Worm (Caenorhabditis elegans) whole organism, late embryonic: Measurements from ENCODE around the gene T01B7.9.

Experiments
- C38D4.7 ChIP-seq: fragments of 200-800 bp; sonication (Bioruptor generic); optimal IDR thresholded peaks from 2 replicates; lab custom pipeline; 2018; ENCODE audit warnings: mild to moderate bottlenecking, missing genetic modification characterization, moderate library complexity, missing compliant biosample characterization
- F13H6.1 ChIP-seq: sonication (generic microtip); optimal IDR thresholded peaks from 2 replicates; lab custom pipeline; 2016; ENCODE audit warnings: missing genetic modification characterization, missing compliant biosample characterization
- K02D7.2 ChIP-seq: sonication (generic microtip); optimal IDR thresholded peaks from 2 replicates; lab custom pipeline; 2017; ENCODE audit warnings: mild to moderate bottlenecking, missing genetic modification characterization, missing compliant biosample characterization
- K09A11.1 ChIP-seq: sonication (generic microtip); optimal IDR thresholded peaks from 2 replicates; lab custom pipeline; 2017; ENCODE audit warnings: antibody characterized with exemption, mild to moderate bottlenecking, missing genetic modification characterization, missing compliant biosample characterization; ENCODE audit not compliant: insufficient read depth
- T23F11.4 ChIP-seq: fragments of 200-800 bp; sonication (Bioruptor generic); optimal IDR thresholded peaks from 2 replicates; lab custom pipeline; 2018; ENCODE audit warnings: mild to moderate bottlenecking, missing genetic modification characterization, missing compliant biosample characterization
- ahr-1 ChIP-seq: sonication (generic microtip); optimal IDR thresholded peaks from 2 replicates; lab custom pipeline; 2016; ENCODE audit warnings: missing genetic modification characterization, missing compliant biosample characterization
- ama-1 ChIP-seq: fragments of 150-350 bp; optimal IDR thresholded peaks from 2 replicates; lab custom pipeline; 2014
- ceh-14 ChIP-seq: sonication (generic microtip); optimal IDR thresholded peaks from 2 replicates; lab custom pipeline; 2016; ENCODE audit warnings: missing genotype, missing genetic modification characterization, missing compliant biosample characterization
- ceh-2 ChIP-seq: sonication (generic microtip); optimal IDR thresholded peaks from 2 replicates; lab custom pipeline; 2016; ENCODE audit warnings: missing genotype, missing genetic modification characterization, missing compliant biosample characterization
- ceh-24 ChIP-seq: sonication (generic microtip); optimal IDR thresholded peaks from 2 replicates; lab custom pipeline; 2016; ENCODE audit warnings: mild to moderate bottlenecking, missing genetic modification characterization, missing compliant biosample characterization
- ceh-31 ChIP-seq: sonication (generic microtip); optimal IDR thresholded peaks from 2 replicates; lab custom pipeline; 2016; ENCODE audit warnings: missing genetic modification characterization, missing compliant biosample characterization
- ceh-34 ChIP-seq: sonication (generic microtip); optimal IDR thresholded peaks from 2 replicates; lab custom pipeline; 2016; ENCODE audit warnings: mild to moderate bottlenecking, missing genetic modification characterization, missing compliant biosample characterization
- ceh-45 ChIP-seq: fragments of 200-800 bp; sonication (Bioruptor generic); IDR thresholded peaks from 2 replicates; pipeline ENCODE4 v1.3.6; 2022; ENCODE audit warnings: missing genetic modification reagents, missing genetic modification characterization, missing compliant biosample characterization
- dve-1 ChIP-seq: sonication (generic microtip); optimal IDR thresholded peaks from 2 replicates; lab custom pipeline; 2017; ENCODE audit warnings: antibody characterized with exemption, mild to moderate bottlenecking, missing genetic modification characterization, missing compliant biosample characterization
- elt-2 ChIP-seq: sonication (generic microtip); optimal IDR thresholded peaks from 2 replicates; lab custom pipeline; 2016; ENCODE audit warnings: missing genetic modification reagents, missing genetic modification characterization, missing compliant biosample characterization
- elt-4 ChIP-seq: sonication (generic microtip); optimal IDR thresholded peaks from 2 replicates; lab custom pipeline; 2016; ENCODE audit warnings: missing genetic modification characterization, missing compliant biosample characterization
- eyg-1 ChIP-seq: sonication (generic microtip); optimal IDR thresholded peaks from 2 replicates; lab custom pipeline; 2016; ENCODE audit warnings: missing genotype, missing genetic modification characterization, missing compliant biosample characterization
- hlh-15 ChIP-seq: sonication (generic microtip); optimal IDR thresholded peaks from 2 replicates; lab custom pipeline; 2016; ENCODE audit warnings: missing genetic modification characterization, missing compliant biosample characterization
- hlh-6 ChIP-seq: sonication (generic microtip); optimal IDR thresholded peaks from 2 replicates; lab custom pipeline; 2016; ENCODE audit warnings: missing genotype, missing genetic modification characterization, missing compliant biosample characterization
- lim-6 ChIP-seq: sonication (generic microtip); optimal IDR thresholded peaks from 2 replicates; lab custom pipeline; 2016; ENCODE audit warnings: missing genetic modification characterization, missing compliant biosample characterization
- lin-11 ChIP-seq: fragments of 200-800 bp; sonication (Bioruptor generic); optimal IDR thresholded peaks from 2 replicates; lab custom pipeline; 2018; ENCODE audit warnings: mild to moderate bottlenecking, missing genetic modification characterization, missing compliant biosample characterization
- nfya-1 ChIP-seq: sonication (generic microtip); optimal IDR thresholded peaks from 2 replicates; lab custom pipeline; 2017; ENCODE audit warnings: missing genetic modification characterization, mild to moderate bottlenecking, missing compliant biosample characterization, antibody characterized with exemption, moderate library complexity
- nhr-232 ChIP-seq: sonication (generic microtip); optimal IDR thresholded peaks from 2 replicates; lab custom pipeline; 2016; ENCODE audit warnings: missing genetic modification characterization, missing compliant biosample characterization
- pag-3 ChIP-seq: sonication (generic microtip); optimal IDR thresholded peaks from 2 replicates; lab custom pipeline; 2016; ENCODE audit warnings: missing compliant biosample characterization, missing genetic modification characterization, borderline replicate concordance
- pha-2 ChIP-seq: sonication (generic microtip); optimal IDR thresholded peaks from 2 replicates; lab custom pipeline; 2017; ENCODE audit warnings: mild to moderate bottlenecking, missing genetic modification characterization, missing compliant biosample characterization
- pros-1 ChIP-seq: fragments of 150-350 bp; optimal IDR thresholded peaks from 2 replicates; lab custom pipeline; 2014; ENCODE audit warnings: missing biosample characterization, missing genetic modification reagents, missing genetic modification characterization
- sox-2 ChIP-seq: fragments of 200-800 bp; sonication (Bioruptor generic); IDR thresholded peaks from 2 replicates; pipeline ENCODE4 v1.3.6; 2022; ENCODE audit warnings: missing genetic modification reagents, missing genetic modification characterization, missing compliant biosample characterization
- tbx-2 ChIP-seq: sonication (generic microtip); optimal IDR thresholded peaks from 2 replicates; lab custom pipeline; 2016; ENCODE audit warnings: missing genetic modification characterization, missing compliant biosample characterization
- ttx-3 ChIP-seq: sonication (generic microtip); optimal IDR thresholded peaks from 2 replicates; lab custom pipeline; 2016; ENCODE audit warnings: missing genetic modification reagents, missing genetic modification characterization, missing compliant biosample characterization
- unc-42 ChIP-seq: sonication (generic microtip); optimal IDR thresholded peaks from 2 replicates; lab custom pipeline; 2016; ENCODE audit warnings: missing genotype, missing genetic modification characterization, missing compliant biosample characterization
- unc-55 ChIP-seq: sonication (generic microtip); optimal IDR thresholded peaks from 2 replicates; lab custom pipeline; 2017; ENCODE audit warnings: missing biosample characterization, missing genetic modification reagents, missing genetic modification characterization
- unc-86 ChIP-seq: sonication (generic microtip); optimal IDR thresholded peaks from 2 replicates; lab custom pipeline; 2016; ENCODE audit warnings: missing genetic modification characterization, missing compliant biosample characterization
- zip-5 ChIP-seq: sonication (generic microtip); optimal IDR thresholded peaks from 2 replicates; lab custom pipeline; 2016; ENCODE audit warnings: missing genetic modification characterization, missing compliant biosample characterization
- ztf-16 ChIP-seq: sonication (generic microtip); optimal IDR thresholded peaks from 2 replicates; lab custom pipeline; 2017; ENCODE audit warnings: missing genetic modification characterization, missing compliant biosample characterization

The T01B7.9 gene

ce11 chrII:8721955-8722524, 4.6 kb downstream of the T01B7.9 start, which contains the start of gene trcs-2:
Gene trcs-2 (plus strand): TSS chrII:8722474.
- TF ChIP-seq lim-6 (no peak), dve-1 (no peak), ceh-45 (GFP tag; lab: Robert Waterston, UW) (no peak), zip-5 (tag; lab: Kevin White, UChicago) (no peak), pag-3 (no peak), ahr-1 (tag; lab: Kevin White, UChicago) (no peak), T23F11.4 (no peak), hlh-6 (tag; lab: Kevin White, UChicago) (no peak), elt-2 (tag; lab: Kevin White, UChicago) (no peak), unc-55 (GFP tag; lab: Kevin White, UChicago) (no peak), ama-1 (lab: Kevin White, UChicago) (no peak), eyg-1 (tag; lab: Kevin White, UChicago) (no peak), hlh-15 (tag; lab: Kevin White, UChicago) (no peak), tbx-2 (tag; lab: Kevin White, UChicago) (no peak), pros-1 (tag; lab: Kevin White, UChicago) (no peak), pha-2 (tag; lab: Kevin White, UChicago) (no peak), F13H6.1 (no peak), ztf-16 (tag; lab: Kevin White, UChicago) (no peak), sox-2 (GFP tag; lab: Robert Waterston, UW) (no peak), lin-11 (tag; lab: Kevin White, UChicago) (no peak)

- TF ChIP-seq C38D4.7 (GFP tag; lab: Kevin White, UChicago) (no peak), dve-1 (no peak)
Measured at ce11 chrII:8717579-8717978, 9.0 kb downstream of the T01B7.9 start.

DNA sequence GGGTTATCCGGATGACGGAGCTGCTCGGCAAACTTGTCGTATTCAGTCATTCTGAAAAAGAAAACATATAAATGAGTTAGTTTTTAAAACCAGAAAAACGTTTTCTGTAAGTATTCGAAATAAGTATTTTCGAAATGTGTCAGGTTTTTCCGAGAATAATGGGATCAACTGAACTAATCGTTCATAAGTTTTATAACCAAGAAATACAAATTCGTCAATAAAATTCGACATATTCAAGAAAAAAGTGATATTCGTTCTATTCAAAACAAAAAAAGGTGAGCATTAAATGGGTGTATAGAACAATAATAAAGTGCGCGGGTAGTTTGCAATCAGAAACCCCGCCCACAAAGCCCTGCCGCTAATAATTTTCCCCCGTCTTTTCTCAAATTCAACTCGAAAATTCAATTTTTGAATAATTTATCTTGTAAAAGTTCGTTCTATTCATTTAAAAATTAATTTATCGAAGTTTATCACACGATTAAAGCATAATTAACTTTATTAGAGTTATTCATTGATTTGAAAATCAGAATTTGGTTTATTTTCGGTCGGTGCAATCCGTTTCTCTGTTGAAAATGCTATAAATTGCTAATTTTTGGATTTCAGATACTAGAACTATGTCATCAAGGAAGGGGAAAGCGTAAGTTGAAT, 10.2 kb downstream of the T01B7.9 start, which contains the start of the genes cyn-11 and T01B7.5:
Gene cyn-11, minus strand, starts transcription at position 51 of the 648 bp plus-strand sequence.
Gene T01B7.5, plus strand, starts transcription at position 598 of the 648 bp plus-strand sequence.
- TF ChIP-seq eyg-1 (tag; lab: Kevin White, UChicago): peak; percentile 46
- TF ChIP-seq ceh-31 (tag; lab: Kevin White, UChicago): peak; percentile 18
- TF ChIP-seq tbx-2 (tag; lab: Kevin White, UChicago): peak; percentile 45
- no peak for TF ChIP-seq nhr-232 (tag; lab: Kevin White, UChicago)
- TF ChIP-seq ttx-3: peak; percentile 25
- no peak for TF ChIP-seq K02D7.2 (tag; lab: Kevin White, UChicago)
- TF ChIP-seq ceh-2: peak; percentile 22
- TF ChIP-seq ceh-24: no peak
- TF ChIP-seq pros-1 (tag; lab: Kevin White, UChicago): no peak
- peak; percentile 20 for TF ChIP-seq ceh-14 (tag; lab: Kevin White, UChicago)
- TF ChIP-seq unc-42 (tag; lab: Kevin White, UChicago): peak; percentile 73
- TF ChIP-seq nfya-1 (tag; lab: Kevin White, UChicago): peak; percentile 27
- TF ChIP-seq ama-1 (lab: Kevin White, UChicago): no peak
- TF ChIP-seq ceh-34 (tag; lab: Kevin White, UChicago): peak; percentile 6
- peak; percentile 41 for TF ChIP-seq unc-86
- TF ChIP-seq elt-2 (tag; lab: Kevin White, UChicago): peak; percentile 63
- TF ChIP-seq K09A11.1 (tag; lab: Kevin White, UChicago): peak; percentile 70
- TF ChIP-seq elt-4 (tag; lab: Kevin White, UChicago): no peak
- TF ChIP-seq C38D4.7 (GFP tag; lab: Kevin White, UChicago): no peak

ce11 chrII:8714913-8715447, 11.6 kb downstream of the T01B7.9 start, which contains the start of the genes rab-21 and T01B7.13:
Gene rab-21 (minus strand): TSS chrII:8715013.
Gene T01B7.13 (plus strand): TSS chrII:8715397.
- TF ChIP-seq zip-5 (tag; lab: Kevin White, UChicago): no peak
- no peak for TF ChIP-seq ama-1 (lab: Kevin White, UChicago)
- TF ChIP-seq unc-86: no peak
- no peak for TF ChIP-seq ceh-45 (GFP tag; lab: Robert Waterston, UW)
- no peak for TF ChIP-seq pag-3
- TF ChIP-seq K09A11.1 (tag; lab: Kevin White, UChicago): no peak
- TF ChIP-seq, all 69 proteins: peak for 0
